Fruit fly (Drosophila melanogaster): ENCODE measurements around the gene Tgs1.

Gene Tgs1

dm6 chr3R:18223434-18223833 lies 31.9 kb upstream of the Tgs1 start, which contains the start of the genes mTerf5 and Non3:
mTerf5 (minus strand) TSS chr3R:18223682.
Non3 (plus strand) TSS chr3R:18223722.
- TF ChIP-seq croc (GFP tag; conservative IDR thresholded peaks at IDR 0.05) (no peak; the same call in 2 of the 3 replicates), toy (GFP tag; IDR thresholded peaks at IDR 0.05) (no peak), CG1233 (GFP tag; optimal IDR thresholded peaks at IDR 0.05) (no peak), CG4707 (GFP tag; optimal IDR thresholded peaks at IDR 0.05) (no peak), lbe (GFP tag; optimal IDR thresholded peaks at IDR 0.05) (peak; percentile 51), CG10321 (GFP tag; IDR thresholded peaks at IDR 0.05) (no peak), CG2875 (GFP tag; optimal IDR thresholded peaks at IDR 0.05) (peak; percentile 2), CG7271 (tag; optimal IDR thresholded peaks at IDR 0.05) (peak; percentile 44), lmd (GFP tag; IDR thresholded peaks at IDR 0.05) (peak; percentile 37; the same call in 1 of the 2 replicates), dm (GFP tag; optimal IDR thresholded peaks at IDR 0.05) (peak; percentile 88), kah (GFP tag; optimal IDR thresholded peaks at IDR 0.05) (peak; percentile 71), Hr3 (GFP tag; optimal IDR thresholded peaks at IDR 0.05) (peak; percentile 73), CG7786 (GFP tag; optimal IDR thresholded peaks at IDR 0.05) (peak; percentile 7), grau (tag; optimal IDR thresholded peaks at IDR 0.05) (peak; percentile 66), sna (GFP tag; IDR thresholded peaks at IDR 0.05; ENCODE audit: partially characterized antibody) (peak; percentile 93), Elba2 (GFP tag; optimal IDR thresholded peaks at IDR 0.05) (no peak), caup (GFP tag; optimal IDR thresholded peaks at IDR 0.05; ENCODE audit: severe bottlenecking) (peak; percentile 58), Bdp1 (GFP tag; optimal IDR thresholded peaks at IDR 0.05) (peak; percentile 12), CG6854 (GFP tag; optimal IDR thresholded peaks at IDR 0.05) (no peak), amos (GFP tag; IDR thresholded peaks at IDR 0.05; ENCODE audit: partially characterized antibody) (peak; percentile 84), Jarid2 (GFP tag; optimal IDR thresholded peaks at IDR 0.05) (no peak), Doc2 (GFP tag; IDR thresholded peaks at IDR 0.05) (no peak), CG12236 (GFP tag; optimal IDR thresholded peaks at IDR 0.05) (no peak), mirr (GFP tag; optimal IDR thresholded peaks at IDR 0.05) (no peak), stwl (tag; optimal IDR thresholded peaks at IDR 0.05) (peak; percentile 67), CG12104 (GFP tag; optimal IDR thresholded peaks at IDR 0.05) (no peak), Scr (GFP tag; IDR thresholded peaks at IDR 0.05; ENCODE audit: partially characterized antibody) (peak; percentile 94), CG18619 (GFP tag; optimal IDR thresholded peaks at IDR 0.05) (peak; percentile 9), sim (GFP tag; IDR thresholded peaks at IDR 0.05) (no peak), CG13123 (GFP tag; optimal IDR thresholded peaks at IDR 0.05) (peak; percentile 38), E2f2 (GFP tag; IDR thresholded peaks at IDR 0.05) (peak; percentile 56; the same call in 1 of the 2 replicates), CG1529 (GFP tag; optimal IDR thresholded peaks at IDR 0.05) (no peak), nom (GFP tag; optimal IDR thresholded peaks at IDR 0.05) (peak; percentile 27), hb (GFP tag; IDR thresholded peaks at IDR 0.05; ENCODE audit: partially characterized antibody) (peak; percentile 83), vvl (GFP tag; IDR thresholded peaks at IDR 0.05) (peak; percentile 66), CG7745 (tag; optimal IDR thresholded peaks at IDR 0.05) (no peak), Sox102F (GFP tag; optimal IDR thresholded peaks at IDR 0.05) (peak; percentile 64), mam (GFP tag; optimal IDR thresholded peaks at IDR 0.05) (peak; percentile 45), al (GFP tag; IDR thresholded peaks at IDR 0.05) (0 out of 2 replicates have a peak, but pooled peaks have one; percentile 22), dan (GFP tag; IDR thresholded peaks at IDR 0.05) (no peak), CG4730 (GFP tag; IDR thresholded peaks at IDR 0.05) (peak; percentile 21; the same call in 1 of the 2 replicates), CG10274 (GFP tag; optimal IDR thresholded peaks at IDR 0.05) (no peak), pho (GFP tag; optimal IDR thresholded peaks at IDR 0.05) (peak; percentile 32), sob (GFP tag; IDR thresholded peaks at IDR 0.05) (peak; percentile 25; the same call in 1 of the 2 replicates), NC2α (GFP tag; optimal IDR thresholded peaks at IDR 0.05) (no peak), scrt (GFP tag; optimal IDR thresholded peaks at IDR 0.05) (peak; percentile 96), Max (GFP tag; optimal IDR thresholded peaks at IDR 0.05) (peak; percentile 82), CG3407 (GFP tag; optimal IDR thresholded peaks at IDR 0.05) (no peak), CG18764 (GFP tag; optimal IDR thresholded peaks at IDR 0.05) (peak; percentile 47), lola (GFP tag; optimal IDR thresholded peaks at IDR 0.05) (peak in 1 of 3 experiments; percentile 61)
